Worm (Caenorhabditis elegans): ENCODE results near the gene ndub-8.
"Not testable (repeated sequence)": the region's sequence is repeated elsewhere in the genome, so short reads cannot be mapped to it uniquely, and the experiment has no call there.

DNA sequence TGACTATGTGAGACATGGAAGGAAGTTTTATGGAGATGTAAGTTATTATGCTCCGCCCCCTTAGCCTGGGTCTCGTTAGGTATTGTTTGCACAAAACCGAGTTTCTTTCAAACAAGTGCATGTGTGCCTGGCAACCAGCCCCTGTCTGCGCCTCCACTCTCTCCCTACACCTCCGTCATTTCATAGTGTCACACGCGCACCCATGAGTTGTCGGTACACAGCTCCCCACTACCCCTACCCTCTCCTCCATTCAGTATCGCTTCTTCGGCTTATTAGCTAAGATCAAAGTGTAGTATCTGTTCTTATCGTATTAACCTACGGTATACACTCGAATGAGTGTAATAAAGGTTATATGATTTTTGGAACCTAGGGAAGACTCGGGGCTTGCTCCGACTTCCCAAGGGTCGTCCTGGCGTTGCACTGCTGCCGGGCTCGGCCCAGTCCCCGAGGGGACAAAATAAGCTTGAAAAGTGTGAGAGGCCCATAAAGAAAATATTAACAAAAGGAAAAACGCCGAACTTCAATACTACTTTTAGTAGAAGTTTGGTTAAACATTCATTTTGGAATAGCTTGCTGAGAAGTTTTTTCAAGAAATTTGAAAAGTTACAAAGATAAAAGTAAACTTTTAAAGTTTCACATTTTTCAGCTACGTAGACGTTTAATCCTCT, 20.0 kb upstream of the ndub-8 start:
- not testable (repeated sequence) for TF ChIP-seq ZK546.5 (tag; optimal IDR thresholded peaks at IDR 0.05); lin-29 (GFP tag; IDR thresholded peaks at IDR 0.05); sdz-12 (GFP tag; optimal IDR thresholded peaks at IDR 0.05); R02D3.7 (tag; optimal IDR thresholded peaks at IDR 0.05); ceh-62 (tag; optimal IDR thresholded peaks at IDR 0.05); pqm-1 (tag; optimal IDR thresholded peaks at IDR 0.05)

Data from whole organism, L4 larva.